Fruit fly (Drosophila melanogaster) Kc167 (cell line): ENCODE data around the gene CG32313.

Experiments used
- Myc ChIP-seq: fragments of >200 bp; optimal IDR thresholded peaks from 2 replicates; lab custom pipeline; 2017; ENCODE audit warnings: missing external identifiers
- Sin3A ChIP-seq: fragments of >200 bp; optimal IDR thresholded peaks from 2 replicates; lab custom pipeline; 2018; ENCODE audit warnings: missing external identifiers
- h ChIP-seq: fragments of >200 bp; optimal IDR thresholded peaks from 3 replicates; lab custom pipeline; 2018; ENCODE audit warnings: missing external identifiers
- insv ChIP-seq: fragments of >200 bp; optimal IDR thresholded peaks from 3 replicates; lab custom pipeline; 2018; ENCODE audit warnings: missing external identifiers
- psq ChIP-seq: fragments of >200 bp; optimal IDR thresholded peaks from 2 replicates; lab custom pipeline; 2017; ENCODE audit warnings: missing external identifiers
- ttk ChIP-seq: sonication (Bioruptor generic); optimal IDR thresholded peaks from 2 replicates; lab custom pipeline; 2017; ENCODE audit warnings: missing external identifiers

The CG32313 gene

DNA sequence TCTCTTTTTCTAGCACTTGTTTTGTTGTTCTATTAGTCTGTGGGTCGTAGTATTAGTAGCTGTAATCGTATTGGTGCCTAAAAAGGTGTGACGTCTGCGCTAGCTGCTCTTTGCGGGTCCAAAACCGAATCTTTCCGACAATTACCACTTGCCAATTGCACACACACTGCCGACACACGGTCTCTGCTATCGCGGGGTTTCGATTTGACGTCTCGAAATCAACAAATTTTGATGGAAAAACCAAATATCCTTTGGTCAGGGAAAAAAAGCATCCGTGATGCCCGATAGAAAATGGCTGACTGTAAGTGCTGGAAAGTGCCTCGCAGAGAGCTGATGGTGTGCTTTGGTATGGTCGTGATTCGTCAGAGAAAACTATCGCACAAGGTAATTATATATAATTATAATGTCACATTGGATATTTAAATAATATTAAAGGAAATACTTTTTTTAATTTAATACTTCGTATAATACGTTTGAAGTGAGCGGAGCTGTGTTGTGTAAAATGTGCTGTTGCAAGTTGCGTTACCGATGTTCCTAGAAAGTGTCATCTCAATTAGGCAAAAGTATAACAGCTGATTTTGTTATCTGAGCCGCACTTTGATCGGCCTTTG lies 12.7 kb upstream of the CG32313 start, which contains the start of the genes Pex10 and CG12099:
Pex10 (plus strand) TSS at position 51 of the 611 bp plus-strand sequence.
CG12099 (minus strand) TSS at position 307 of the 611 bp plus-strand sequence.
- TF ChIP-seq ttk (lab: Kevin White, UChicago) (no peak), psq (no peak), Myc (lab: Kevin White, UChicago) (no peak), insv (lab: Kevin White, UChicago) (no peak), Sin3A (lab: Kevin White, UChicago) (no peak), h (lab: Kevin White, UChicago) (no peak)

DNA sequence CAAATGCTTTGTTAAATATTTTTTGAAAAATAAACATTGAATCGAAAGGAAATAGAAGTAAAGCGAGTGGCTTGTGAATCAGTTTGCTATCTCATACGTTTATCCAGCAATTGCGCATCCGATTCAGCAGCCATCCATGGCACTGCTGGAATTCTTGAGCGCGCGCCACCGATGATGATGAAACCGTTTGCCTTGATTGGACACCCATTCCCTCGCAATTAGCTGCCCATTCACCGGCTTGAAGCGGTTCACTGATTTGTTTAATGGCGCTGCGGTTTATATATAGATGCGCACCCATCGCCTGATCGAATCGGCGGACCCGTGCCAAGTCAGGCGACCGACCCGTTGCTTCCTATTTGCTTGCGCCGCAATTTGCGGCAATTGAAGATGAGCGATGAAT lies 7.7 kb upstream of the CG32313 start, which contains the start of gene Pcyt2:
Pcyt2 (plus strand) TSS at position 301 of the 400 bp plus-strand sequence.
- TF ChIP-seq psq (no peak), h (lab: Kevin White, UChicago) (no peak), Sin3A (lab: Kevin White, UChicago) (no peak), ttk (lab: Kevin White, UChicago) (no peak), insv (lab: Kevin White, UChicago) (no peak), Myc (lab: Kevin White, UChicago) (no peak)

DNA sequence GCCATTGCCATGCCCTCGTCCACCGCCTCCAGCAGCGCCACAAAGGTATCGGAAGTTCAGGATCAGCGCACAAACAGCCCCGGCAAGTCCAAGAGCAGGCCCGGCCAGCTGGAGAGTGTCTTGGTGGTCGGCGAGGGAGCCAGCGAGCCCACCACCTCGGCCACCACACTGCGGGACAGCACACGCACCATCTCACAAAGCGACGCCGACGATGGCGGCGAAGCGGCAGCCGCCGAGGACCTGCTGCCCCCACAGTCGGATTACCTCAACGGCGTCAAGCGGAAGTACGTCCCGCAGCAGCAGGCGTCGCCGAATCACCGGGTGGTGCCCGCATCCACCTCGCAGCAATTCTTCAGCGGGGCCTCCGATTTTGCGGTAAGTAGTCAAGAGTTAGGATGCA lies 5.4 kb upstream of the CG32313 start:
- TF ChIP-seq h (lab: Kevin White, UChicago) (no peak), Myc (lab: Kevin White, UChicago) (no peak), psq (no peak)

DNA sequence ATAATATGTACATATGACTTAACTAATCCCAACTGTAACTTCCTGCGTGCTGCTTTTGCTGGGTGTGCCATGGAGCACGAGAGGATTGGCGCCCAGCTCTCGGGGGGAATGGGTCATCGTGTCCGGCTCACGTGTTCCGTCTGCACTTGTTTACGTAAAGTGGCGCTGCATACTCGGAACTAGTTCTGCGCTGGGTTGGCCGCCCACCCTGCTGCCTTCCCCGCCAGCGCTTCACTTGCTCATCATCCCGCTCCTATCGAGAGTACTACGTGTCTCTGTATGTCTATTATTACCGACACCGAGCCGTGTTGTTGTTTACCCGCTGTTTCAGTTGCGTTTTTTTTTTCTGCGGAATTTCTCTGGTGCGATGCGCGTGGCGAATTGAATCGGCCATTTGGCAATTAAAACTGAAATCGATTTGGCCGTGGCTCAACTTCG lies 4.1 kb upstream of the CG32313 start:
- no peak for TF ChIP-seq insv (lab: Kevin White, UChicago)

DNA sequence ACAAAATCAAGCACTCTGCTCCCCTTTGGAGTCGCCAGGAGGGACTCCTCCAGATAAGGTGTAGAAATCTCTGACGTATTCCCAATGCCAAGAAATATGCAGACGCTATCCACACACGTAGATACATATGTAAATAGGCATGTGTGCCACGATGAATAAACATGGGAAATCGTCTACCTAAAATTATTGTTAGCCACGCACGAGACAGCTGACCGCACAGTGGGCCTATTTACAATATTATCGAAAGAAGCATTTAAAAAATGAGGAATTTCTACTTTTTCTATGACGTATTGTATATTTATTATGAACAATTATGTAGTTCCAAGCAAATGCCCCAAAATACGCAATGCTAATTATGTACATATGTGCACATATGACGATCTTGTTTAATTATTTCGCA lies 3.6 kb upstream of the CG32313 start:
- TF ChIP-seq psq (no peak), h (lab: Kevin White, UChicago) (no peak), ttk (lab: Kevin White, UChicago) (no peak), Sin3A (lab: Kevin White, UChicago) (no peak), Myc (lab: Kevin White, UChicago) (no peak), insv (lab: Kevin White, UChicago) (no peak)

DNA sequence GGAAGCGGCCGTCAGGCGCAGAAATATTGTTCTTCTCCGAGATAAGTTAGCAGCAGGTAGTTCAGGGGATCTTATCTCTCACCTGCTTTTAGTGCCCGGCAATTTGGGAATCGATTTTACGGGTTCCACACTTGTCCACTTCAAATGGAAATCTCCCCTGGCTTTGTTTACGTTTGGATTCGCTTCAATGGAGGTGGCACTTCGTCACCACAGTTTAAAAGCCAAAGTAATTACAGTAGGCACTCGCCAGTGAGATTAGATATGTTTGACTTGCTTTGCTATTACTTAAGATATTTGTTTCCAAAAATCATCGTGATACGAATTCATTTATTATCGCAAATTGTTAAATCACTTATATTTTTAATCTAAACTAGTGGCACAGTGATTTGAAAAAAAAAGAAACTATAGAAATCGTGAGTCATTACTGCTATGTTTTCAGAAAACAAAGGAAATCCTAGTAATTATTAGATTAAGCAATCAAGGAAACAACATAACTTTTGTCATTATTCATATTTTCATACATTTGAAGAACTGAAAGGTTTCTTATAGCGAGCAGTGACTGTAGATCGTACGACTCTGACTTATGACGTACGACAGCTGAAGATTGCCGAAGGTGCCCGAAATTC lies 2.9 kb upstream of the CG32313 start:
- TF ChIP-seq h (lab: Kevin White, UChicago) (no peak), ttk (lab: Kevin White, UChicago) (no peak), Sin3A (lab: Kevin White, UChicago) (no peak), Myc (lab: Kevin White, UChicago) (no peak), psq (no peak), insv (lab: Kevin White, UChicago) (no peak)

DNA sequence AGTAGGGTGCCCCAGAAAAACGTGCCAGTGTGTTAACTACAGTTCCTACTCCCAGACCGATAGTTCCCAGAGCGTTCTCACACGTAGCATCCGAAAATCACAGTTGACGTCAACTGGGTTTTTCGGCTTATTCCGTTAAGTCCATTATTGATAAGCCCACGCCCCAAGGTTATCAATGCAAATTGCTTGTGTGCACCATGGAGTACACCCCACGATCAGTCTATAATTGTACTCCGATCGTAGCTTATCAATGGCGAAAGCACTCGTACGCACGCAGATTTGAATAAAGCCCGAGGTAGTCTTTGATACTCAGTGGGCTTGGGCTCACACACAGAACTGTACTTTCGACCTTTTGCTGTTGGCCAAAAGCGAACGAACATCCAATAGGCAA lies 1.6 kb upstream of the CG32313 start:
- TF ChIP-seq Myc (lab: Kevin White, UChicago): no peak
- TF ChIP-seq h (lab: Kevin White, UChicago): no peak
- no peak for TF ChIP-seq ttk (lab: Kevin White, UChicago)
- no peak for TF ChIP-seq psq
- no peak for TF ChIP-seq insv (lab: Kevin White, UChicago)

DNA sequence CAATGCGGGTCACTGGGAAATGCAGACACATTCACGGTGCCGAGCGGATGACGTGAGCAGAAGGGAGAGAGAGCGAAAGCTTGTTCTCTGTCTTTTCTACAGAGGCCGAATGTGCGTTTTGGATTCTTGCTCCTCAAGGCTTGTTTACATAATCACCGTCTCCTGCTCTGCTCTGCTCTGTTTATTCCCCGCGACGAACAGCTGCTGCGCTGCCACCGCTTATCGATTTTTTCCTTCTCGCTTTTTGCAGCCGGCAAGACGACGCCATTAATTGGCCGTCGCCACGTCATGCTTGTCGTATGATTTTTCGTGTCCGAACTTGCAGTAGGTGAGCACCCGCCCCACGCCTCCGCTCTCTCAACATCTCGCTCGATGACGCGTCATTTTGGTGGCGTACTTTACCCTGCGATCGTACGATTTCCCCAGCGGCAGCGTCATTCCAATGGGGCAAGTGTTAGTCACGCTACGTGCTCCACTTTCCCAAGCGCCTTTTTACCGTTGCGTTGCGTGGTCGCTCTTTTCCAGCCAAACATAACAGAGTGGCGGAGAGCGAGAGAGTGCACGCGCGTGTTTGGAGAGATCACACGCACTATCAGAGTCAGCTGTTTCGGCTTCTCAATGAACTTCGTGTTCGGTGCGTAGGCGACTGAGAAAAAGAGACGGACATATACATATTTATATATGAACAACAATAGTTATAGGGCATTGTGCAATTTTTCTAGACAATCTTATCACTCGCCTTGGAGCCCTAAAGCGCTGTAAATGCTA lies 990 bp upstream of the CG32313 start:
- no peak for TF ChIP-seq h (lab: Kevin White, UChicago)
- TF ChIP-seq ttk (lab: Kevin White, UChicago): no peak
- no peak for TF ChIP-seq Myc (lab: Kevin White, UChicago)
- no peak for TF ChIP-seq Sin3A (lab: Kevin White, UChicago)
- TF ChIP-seq psq: no peak
- no peak for TF ChIP-seq insv (lab: Kevin White, UChicago)

DNA sequence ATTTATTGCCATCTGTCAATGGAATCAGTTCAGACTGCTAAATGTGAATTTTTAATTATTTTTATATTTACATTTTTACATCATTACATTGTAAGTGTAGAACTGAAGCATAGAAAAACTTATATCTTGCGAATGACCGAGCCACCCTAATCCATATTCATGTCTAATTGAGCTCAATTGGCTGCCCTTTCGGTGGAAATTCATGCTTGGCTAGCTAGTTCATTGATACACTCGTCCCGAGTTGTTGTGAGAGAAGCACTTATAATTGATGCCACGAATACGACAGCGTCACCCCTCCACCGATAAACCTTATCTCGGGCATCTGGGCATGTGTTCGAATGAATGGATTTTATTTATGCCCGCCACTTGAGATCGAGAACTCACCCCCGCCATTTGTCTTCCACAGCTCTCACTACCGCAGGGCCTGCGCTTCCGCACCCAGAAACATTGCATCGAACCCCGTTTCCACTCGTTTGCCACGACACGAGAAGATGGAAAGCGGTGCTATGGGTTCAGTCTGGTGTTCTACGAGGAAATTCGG lies 7.2 kb downstream of the CG32313 start:
- TF ChIP-seq Myc (lab: Kevin White, UChicago) (no peak), psq (no peak), ttk (lab: Kevin White, UChicago) (no peak), Sin3A (lab: Kevin White, UChicago) (no peak), insv (lab: Kevin White, UChicago) (no peak), h (lab: Kevin White, UChicago) (no peak)

DNA sequence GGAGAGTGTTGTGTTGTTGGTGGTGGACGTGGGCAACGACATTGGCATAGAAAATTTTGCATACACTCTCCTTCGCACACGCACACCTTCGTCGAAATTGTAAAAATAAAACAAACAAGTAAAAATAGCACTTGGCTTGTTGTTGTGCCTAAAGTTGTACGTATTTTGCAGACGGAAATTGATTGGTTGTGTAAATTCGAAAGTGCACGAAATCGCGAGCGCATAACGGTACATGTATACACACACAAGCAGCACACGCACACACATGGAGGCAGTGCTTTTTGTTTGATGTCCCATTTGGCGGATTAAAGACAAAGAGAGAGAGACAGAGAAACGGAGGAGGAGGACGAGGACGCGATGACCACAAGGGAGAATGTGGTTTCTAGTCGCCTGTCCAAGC lies 8.2 kb downstream of the CG32313 start:
- TF ChIP-seq Myc (lab: Kevin White, UChicago) (no peak), ttk (lab: Kevin White, UChicago) (no peak), psq (no peak), insv (lab: Kevin White, UChicago) (no peak), Sin3A (lab: Kevin White, UChicago) (no peak), h (lab: Kevin White, UChicago) (no peak)

DNA sequence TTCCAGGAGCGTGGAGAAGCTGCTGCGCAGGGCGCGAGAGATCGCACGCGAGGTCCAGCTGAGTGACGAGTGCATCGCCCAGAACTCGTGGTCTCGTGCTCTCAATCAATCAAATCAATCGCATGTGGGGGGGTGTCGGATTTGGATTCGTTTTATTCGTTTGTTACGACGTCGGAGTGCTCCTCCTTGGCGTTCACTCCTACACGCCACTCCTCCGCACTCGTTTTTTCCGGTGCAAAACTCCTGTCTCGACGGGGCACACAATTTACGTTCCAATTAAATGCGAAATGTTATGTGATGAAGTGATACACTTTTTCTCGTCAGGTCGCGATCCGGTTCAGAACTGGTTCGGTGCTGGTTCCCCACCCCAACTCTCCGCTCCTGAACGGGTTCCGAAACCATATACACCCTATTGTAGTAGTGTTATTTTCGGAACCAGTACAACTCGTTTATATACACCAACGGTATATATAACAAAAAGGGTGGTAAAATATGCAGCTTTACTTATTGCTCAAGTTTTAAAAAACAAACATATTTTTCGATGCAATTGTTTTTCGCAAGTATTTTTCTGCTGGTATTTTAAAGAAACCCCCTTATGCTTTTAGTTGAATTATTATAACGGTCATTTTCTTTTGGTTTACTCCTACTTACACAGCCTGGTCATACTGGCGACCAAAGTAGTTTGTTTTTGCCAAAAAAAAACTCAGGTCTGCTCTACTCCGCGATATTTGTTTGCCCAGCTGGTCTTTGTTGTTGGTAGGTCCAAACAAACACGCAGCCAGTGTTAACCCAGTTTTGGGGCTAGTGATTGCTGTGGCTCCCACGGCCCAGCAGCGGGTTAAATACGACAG lies 8.8 kb downstream of the CG32313 start, which contains the start of the genes CG12091 and pns:
CG12091 (minus strand) TSS at position 349 of the 851 bp plus-strand sequence.
pns (plus strand) TSS at position 651 of the 851 bp plus-strand sequence.
- TF ChIP-seq Sin3A (lab: Kevin White, UChicago): no peak
- no peak for TF ChIP-seq psq
- no peak for TF ChIP-seq insv (lab: Kevin White, UChicago)
